Worm (Caenorhabditis elegans): ENCODE measurements around the gene F40F12.3.

Gene F40F12.3

ce11 chrIII:9903694-9904292 lies 16.9 kb downstream of the F40F12.3 start (continued):
- TF ChIP-seq aly-2 (tag; optimal IDR thresholded peaks at IDR 0.05) = no peak
- no peak for TF ChIP-seq ceh-28 (tag; optimal IDR thresholded peaks at IDR 0.05)
- no peak for TF ChIP-seq ceh-44 (GFP tag; IDR thresholded peaks at IDR 0.05)
- no peak for TF ChIP-seq vab-7 (GFP tag; IDR thresholded peaks at IDR 0.05)
- no peak for TF ChIP-seq unc-39 (tag; optimal IDR thresholded peaks at IDR 0.05)
- TF ChIP-seq ZK546.5 (tag; optimal IDR thresholded peaks at IDR 0.05) = no peak
- TF ChIP-seq nhr-77 (tag; optimal IDR thresholded peaks at IDR 0.05) = peak; percentile 9
- TF ChIP-seq dve-1 (tag; optimal IDR thresholded peaks at IDR 0.05; ENCODE audit: insufficient read depth) = peak; percentile 65
- no peak for TF ChIP-seq ZK337.2 (GFP tag; IDR thresholded peaks at IDR 0.05)
- TF ChIP-seq nhr-111 (GFP tag; optimal IDR thresholded peaks at IDR 0.05) = no peak
- peak; percentile 33 for TF ChIP-seq hlh-30 (tag; optimal IDR thresholded peaks at IDR 0.05; ENCODE audit: insufficient read depth)
- TF ChIP-seq mep-1 (tag; optimal IDR thresholded peaks at IDR 0.05) = peak; percentile 44
- TF ChIP-seq hmg-1.1 (GFP tag; IDR thresholded peaks at IDR 0.05) = no peak
- no peak for TF ChIP-seq lin-13 (GFP tag; optimal IDR thresholded peaks at IDR 0.05)
- no peak for TF ChIP-seq nhr-48 (tag; optimal IDR thresholded peaks at IDR 0.05)
- peak; percentile 33 for TF ChIP-seq nhr-28 (tag; optimal IDR thresholded peaks at IDR 0.05)
- TF ChIP-seq duxl-1 (tag; optimal IDR thresholded peaks at IDR 0.05; ENCODE audit: poor library complexity) = no peak
- peak in 1 of 2 experiments; percentile 91 for TF ChIP-seq unc-62 (GFP tag; optimal IDR thresholded peaks at IDR 0.05 in 1 of 2)
- TF ChIP-seq unc-62 (tag; optimal IDR thresholded peaks at IDR 0.05) = no peak
- TF ChIP-seq php-3 (GFP tag; IDR thresholded peaks at IDR 0.05) = no peak
- no peak for TF ChIP-seq F26F4.8 (GFP tag; conservative IDR thresholded peaks at IDR 0.05)
- no peak for TF ChIP-seq hlh-11 (tag; optimal IDR thresholded peaks at IDR 0.05)
- TF ChIP-seq ama-1 (optimal IDR thresholded peaks at IDR 0.05) = no peak
- no peak for TF ChIP-seq ceh-32 (tag; optimal IDR thresholded peaks at IDR 0.05; ENCODE audit: poor library complexity)
- TF ChIP-seq lim-7 (GFP tag; IDR thresholded peaks at IDR 0.05) = no peak

- TF ChIP-seq aha-1 (tag) = peak; percentile 54
- TF ChIP-seq Y105C5A.15 (GFP tag; IDR thresholded peaks at IDR 0.05) = no peak
- TF ChIP-seq nhr-28 (tag; optimal IDR thresholded peaks at IDR 0.05) = no peak
- no peak for TF ChIP-seq hlh-30 (tag; optimal IDR thresholded peaks at IDR 0.05; ENCODE audit: insufficient read depth)
These were observed 20.9 kb downstream of the F40F12.3 start for ce11 chrIII:9899720-9900119.

ce11 chrIII:9892855-9893254 lies 27.8 kb downstream of the F40F12.3 start, which contains the start of gene mam-7:
mam-7 (plus strand) TSS chrIII:9893155.
- TF ChIP-seq F44E2.7 (GFP tag; IDR thresholded peaks at IDR 0.05) (no peak), duxl-1 (tag; optimal IDR thresholded peaks at IDR 0.05; ENCODE audit: poor library complexity) (no peak), daf-19 (GFP tag; conservative IDR thresholded peaks at IDR 0.05) (no peak), nhr-25 (tag; optimal IDR thresholded peaks at IDR 0.05; ENCODE audit: borderline replicate concordance, insufficient read depth) (no peak), vab-7 (GFP tag; IDR thresholded peaks at IDR 0.05) (no peak)

ce11 chrIII:9891324-9891723 lies 29.3 kb downstream of the F40F12.3 start, which contains the start of gene alg-4:
alg-4 (minus strand) TSS chrIII:9891424.
- no peak for TF ChIP-seq php-3 (GFP tag; IDR thresholded peaks at IDR 0.05)

ce11 chrIII:9886323-9886722 lies 34.3 kb downstream of the F40F12.3 start:
- TF ChIP-seq dmd-9 (GFP tag; IDR thresholded peaks at IDR 0.05) = no peak
- no peak for TF ChIP-seq mep-1 (tag; optimal IDR thresholded peaks at IDR 0.05)
- no peak for TF ChIP-seq tra-1 (GFP tag; IDR thresholded peaks at IDR 0.05)
- TF ChIP-seq aha-1 (tag) = peak; percentile 94
- no peak for TF ChIP-seq daf-12 (tag; optimal IDR thresholded peaks at IDR 0.05)
- peak in 1 of 2 experiments; percentile 31 for TF ChIP-seq unc-62 (GFP tag; optimal IDR thresholded peaks at IDR 0.05 in 1 of 2)
- TF ChIP-seq unc-62 (tag; optimal IDR thresholded peaks at IDR 0.05) = no peak
